Worm (Caenorhabditis elegans) whole organism, L4/young adult: ENCODE results near the gene Y51H7BR.8.

Experiments
- W03F9.2 ChIP-seq: fragments of 150-350 bp; optimal IDR thresholded peaks from 2 replicates; lab custom pipeline; 2014; ENCODE audit warnings: missing biosample characterization, missing genetic modification characterization
- dao-5 ChIP-seq: sonication (generic microtip); optimal IDR thresholded peaks from 2 replicates; lab custom pipeline; 2016; ENCODE audit warnings: missing genotype, missing genetic modification characterization, moderate library complexity, missing compliant biosample characterization

DNA sequence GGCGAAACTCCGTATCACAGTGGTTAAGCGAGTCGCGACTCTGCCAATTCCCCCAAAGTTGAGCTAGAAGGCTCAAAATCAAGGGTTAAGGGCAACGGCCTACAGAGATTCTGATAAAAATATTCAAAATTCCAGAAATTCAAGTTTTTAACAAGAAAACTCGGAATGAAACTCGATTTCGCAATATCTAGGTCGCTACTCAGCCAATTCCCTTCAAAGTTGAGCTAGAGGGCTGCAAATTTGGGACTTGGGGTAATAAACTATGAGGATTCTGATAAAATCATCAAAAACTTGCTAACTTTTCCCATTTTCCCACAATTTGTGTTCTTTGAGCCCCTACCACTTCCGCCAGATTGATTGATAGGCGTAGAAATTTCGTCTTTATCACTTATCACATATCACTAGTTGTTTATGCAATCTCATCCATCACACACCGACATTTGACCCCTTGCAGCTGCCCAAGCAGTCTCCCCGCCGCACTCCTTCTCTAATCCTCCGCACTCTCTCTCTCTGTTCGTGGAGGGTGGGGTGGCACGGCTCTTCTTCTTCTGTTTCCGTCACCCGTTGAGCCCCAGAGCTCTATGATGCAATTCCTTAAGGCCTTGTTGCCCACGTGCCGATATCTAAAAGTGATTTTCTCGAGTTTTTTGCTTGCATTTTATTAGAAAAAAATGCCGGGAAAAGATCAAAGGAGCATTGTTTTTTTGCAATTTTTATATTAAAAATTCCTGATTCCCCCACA, 17.2 kb upstream of the Y51H7BR.8 start:
- no peak for TF ChIP-seq dao-5 (tag; lab: Kevin White, UChicago)
- TF ChIP-seq W03F9.2 = no peak
